Worm (Caenorhabditis elegans) whole organism, L1 larva: ENCODE measurements around the gene unc-77.

Source experiments
- C16A3.4 ChIP-seq: fragments of 150-350 bp; optimal IDR thresholded peaks from 2 replicates; lab custom pipeline; 2014; ENCODE audit warnings: missing biosample characterization, missing genetic modification characterization
- aha-1 ChIP-seq: fragments of 150-350 bp; optimal IDR thresholded peaks from 2 replicates; lab custom pipeline; 2014; ENCODE audit warnings: missing biosample characterization, missing genetic modification characterization
- alr-1 ChIP-seq: fragments of 200-800 bp; sonication (Bioruptor generic); optimal IDR thresholded peaks from 2 replicates; lab custom pipeline; 2018; ENCODE audit warnings: borderline replicate concordance, mild to moderate bottlenecking, missing genetic modification characterization, missing compliant biosample characterization
- blmp-1 ChIP-seq: fragments of 150-350 bp; optimal IDR thresholded peaks from 2 replicates; lab custom pipeline; 2014; ENCODE audit warnings: missing biosample characterization, missing genetic modification characterization
- ceh-8 ChIP-seq: fragments of 200-800 bp; sonication (Bioruptor generic); optimal IDR thresholded peaks from 2 replicates; lab custom pipeline; 2018; ENCODE audit warnings: mild to moderate bottlenecking, missing genetic modification characterization, moderate library complexity, missing compliant biosample characterization
- ceh-82 ChIP-seq, 3 experiments: fragments of 150-350 bp in 1 of 3; sonication (generic microtip) in 2 of 3; optimal IDR thresholded peaks; 2 replicates each; lab custom pipeline; 2014 to 2017; ENCODE audit warnings: missing biosample characterization in 3 of 3, missing genetic modification characterization in 3 of 3
- ceh-88 ChIP-seq: fragments of 200-800 bp; sonication (Bioruptor generic); IDR thresholded peaks from 2 replicates; pipeline ENCODE4 v1.3.6; 2022; ENCODE audit warnings: missing genetic modification characterization, missing compliant biosample characterization
- ces-1 ChIP-seq: fragments of 150-350 bp; optimal IDR thresholded peaks from 2 replicates; lab custom pipeline; 2014; ENCODE audit warnings: missing biosample characterization, missing genetic modification reagents, missing genetic modification characterization
- dpl-1 ChIP-seq, 3 experiments: fragments of 150-350 bp in 2 of 3; sonication (generic microtip) in 1 of 3; optimal IDR thresholded peaks; 2 replicates each; lab custom pipeline; 2014 to 2017; ENCODE audit warnings: missing biosample characterization in 3 of 3, missing genetic modification characterization in 3 of 3, missing genetic modification reagents in 3 of 3
- dsc-1 ChIP-seq: sonication (generic microtip); optimal IDR thresholded peaks from 2 replicates; lab custom pipeline; 2016; ENCODE audit warnings: mild to moderate bottlenecking, missing genetic modification characterization, missing compliant biosample characterization
- efl-3 ChIP-seq: fragments of 200-800 bp; sonication (Bioruptor generic); optimal IDR thresholded peaks from 2 replicates; lab custom pipeline; 2018; ENCODE audit warnings: mild to moderate bottlenecking, missing genetic modification characterization, missing compliant biosample characterization
- egl-27 ChIP-seq, 2 experiments: fragments of 150-350 bp in 1 of 2; sonication (generic microtip); optimal IDR thresholded peaks; 3 replicates each; lab custom pipeline; 2017 to 2018; ENCODE audit warnings: missing biosample characterization in 2 of 2, missing genetic modification characterization in 2 of 2, missing genetic modification reagents in 2 of 2
- elt-2 ChIP-seq: sonication (generic microtip); optimal IDR thresholded peaks from 2 replicates; lab custom pipeline; 2016; ENCODE audit warnings: missing genetic modification characterization, mild to moderate bottlenecking, inconsistent platforms, missing compliant biosample characterization, missing genetic modification reagents
- elt-3 ChIP-seq, 6 experiments: fragments of 150-350 bp in 1 of 6; sonication (generic microtip); optimal IDR thresholded peaks; 2 replicates each; lab custom pipeline; 2017 to 2018; ENCODE audit warnings: missing biosample characterization in 6 of 6, missing genetic modification characterization in 6 of 6, inconsistent platforms in 1 of 6
- ets-5 ChIP-seq: fragments of 200-800 bp; sonication (Bioruptor generic); IDR thresholded peaks from 2 replicates; pipeline ENCODE4 v1.3.6; 2022; ENCODE audit warnings: missing genetic modification characterization, missing compliant biosample characterization
- fkh-4 ChIP-seq: sonication (generic microtip); optimal IDR thresholded peaks from 2 replicates; lab custom pipeline; 2016; ENCODE audit warnings: missing compliant biosample characterization, missing genetic modification characterization, borderline replicate concordance
- fkh-8 ChIP-seq: sonication (generic microtip); optimal IDR thresholded peaks from 2 replicates; lab custom pipeline; 2016; ENCODE audit warnings: mild to moderate bottlenecking, missing genetic modification characterization, missing compliant biosample characterization
- fos-1 ChIP-seq: fragments of 150-350 bp; optimal IDR thresholded peaks from 2 replicates; lab custom pipeline; 2014; ENCODE audit warnings: missing biosample characterization, missing genetic modification characterization
- hlh-17 ChIP-seq: fragments of 200-800 bp; sonication (Bioruptor generic); optimal IDR thresholded peaks from 2 replicates; lab custom pipeline; 2018; ENCODE audit warnings: missing genetic modification characterization, mild to moderate bottlenecking, missing compliant biosample characterization, moderate library complexity, borderline replicate concordance
- hpl-2 ChIP-seq: fragments of 150-350 bp; optimal IDR thresholded peaks from 2 replicates; lab custom pipeline; 2014; ENCODE audit warnings: missing biosample characterization, missing genetic modification reagents, missing genetic modification characterization
- irx-1 ChIP-seq: sonication (generic microtip); optimal IDR thresholded peaks from 2 replicates; lab custom pipeline; 2016; ENCODE audit warnings: missing genetic modification characterization, missing compliant biosample characterization
- isw-1 ChIP-seq: fragments of 200-800 bp; sonication (Bioruptor generic); IDR thresholded peaks from 2 replicates; pipeline ENCODE4 v1.3.6; 2022; ENCODE audit warnings: missing genetic modification characterization, missing compliant biosample characterization
- lin-14 ChIP-seq: fragments of 200-800 bp; sonication (Bioruptor generic); optimal IDR thresholded peaks from 2 replicates; lab custom pipeline; 2018; ENCODE audit warnings: mild to moderate bottlenecking, missing genetic modification characterization, moderate library complexity, missing compliant biosample characterization
- lin-15B ChIP-seq: fragments of 150-350 bp; sonication (generic microtip); optimal IDR thresholded peaks from 3 replicates; lab custom pipeline; 2014; ENCODE audit warnings: missing biosample characterization, missing genetic modification characterization
- lin-35 ChIP-seq, 2 experiments: fragments of 150-350 bp; optimal IDR thresholded peaks; 2 replicates each; lab custom pipeline; 2014; ENCODE audit warnings: missing biosample characterization in 2 of 2, missing genetic modification characterization in 2 of 2, missing genetic modification reagents in 2 of 2
- lin-39 ChIP-seq: fragments of 150-350 bp; optimal IDR thresholded peaks from 2 replicates; lab custom pipeline; 2014; ENCODE audit warnings: missing biosample characterization, missing genetic modification reagents, missing genetic modification characterization
- lsy-2 ChIP-seq, 2 experiments: fragments of 150-350 bp; optimal IDR thresholded peaks; 2 replicates each; lab custom pipeline; 2014; ENCODE audit warnings: missing biosample characterization in 2 of 2, missing genetic modification characterization in 2 of 2
- mab-9 ChIP-seq: fragments of 200-800 bp; sonication (Bioruptor generic); IDR thresholded peaks from 2 replicates; pipeline ENCODE4 v1.3.6; 2022; ENCODE audit warnings: missing genetic modification reagents, missing genetic modification characterization, missing compliant biosample characterization
- mdl-1 ChIP-seq, 2 experiments: fragments of 150-350 bp; optimal IDR thresholded peaks; 2 replicates each; lab custom pipeline; 2014 to 2017; ENCODE audit warnings: missing biosample characterization in 2 of 2, missing genetic modification characterization in 2 of 2, inconsistent platforms in 1 of 2
- mep-1 ChIP-seq: fragments of 150-350 bp; optimal IDR thresholded peaks from 2 replicates; lab custom pipeline; 2014; ENCODE audit warnings: missing biosample characterization, missing genetic modification characterization
- nhr-11 ChIP-seq: fragments of 150-350 bp; optimal IDR thresholded peaks from 2 replicates; lab custom pipeline; 2014; ENCODE audit warnings: missing biosample characterization, missing genetic modification characterization
- nhr-19 ChIP-seq: fragments of 200-800 bp; sonication (Bioruptor generic); conservative IDR thresholded peaks from 2 replicates; pipeline ENCODE4 v1.3.6; 2022; ENCODE audit warnings: missing genetic modification characterization, missing compliant biosample characterization
- nhr-20 ChIP-seq: sonication (generic microtip); optimal IDR thresholded peaks from 2 replicates; lab custom pipeline; 2016; ENCODE audit warnings: mild to moderate bottlenecking, missing genetic modification characterization, missing compliant biosample characterization
- nhr-237 ChIP-seq: fragments of 150-350 bp; optimal IDR thresholded peaks from 2 replicates; lab custom pipeline; 2014; ENCODE audit warnings: missing biosample characterization, missing genetic modification characterization
- nhr-47 ChIP-seq: sonication (generic microtip); optimal IDR thresholded peaks from 2 replicates; lab custom pipeline; 2016; ENCODE audit warnings: mild to moderate bottlenecking, missing genetic modification characterization, moderate library complexity, missing compliant biosample characterization
- nhr-71 ChIP-seq: sonication (generic microtip); optimal IDR thresholded peaks from 2 replicates; lab custom pipeline; 2016; ENCODE audit warnings: mild to moderate bottlenecking, missing genetic modification characterization, moderate library complexity, missing compliant biosample characterization
- nhr-76 ChIP-seq: sonication (generic microtip); optimal IDR thresholded peaks from 2 replicates; lab custom pipeline; 2017; ENCODE audit warnings: missing biosample characterization, missing genetic modification characterization
- nhr-77 ChIP-seq: fragments of 150-350 bp; optimal IDR thresholded peaks from 2 replicates; lab custom pipeline; 2014; ENCODE audit warnings: missing biosample characterization, missing genetic modification characterization
- nhr-84 ChIP-seq: sonication (generic microtip); optimal IDR thresholded peaks from 2 replicates; lab custom pipeline; 2017; ENCODE audit warnings: missing biosample characterization, missing genetic modification characterization
- nhr-90 ChIP-seq: sonication (generic microtip); optimal IDR thresholded peaks from 2 replicates; lab custom pipeline; 2016; ENCODE audit warnings: mild to moderate bottlenecking, missing genetic modification characterization, missing compliant biosample characterization; ENCODE audit not compliant: poor library complexity
- pag-3 ChIP-seq: sonication (generic microtip); optimal IDR thresholded peaks from 2 replicates; lab custom pipeline; 2017; ENCODE audit warnings: missing genetic modification characterization, mild to moderate bottlenecking, missing compliant biosample characterization, antibody characterized with exemption, borderline replicate concordance; ENCODE audit not compliant: insufficient read depth
- pqm-1 ChIP-seq: sonication (generic microtip); optimal IDR thresholded peaks from 3 replicates; lab custom pipeline; 2017; ENCODE audit warnings: missing biosample characterization, missing genetic modification characterization
- sox-4 ChIP-seq: sonication (generic microtip); optimal IDR thresholded peaks from 2 replicates; lab custom pipeline; 2016; ENCODE audit warnings: missing genetic modification characterization, missing compliant biosample characterization
- sup-37 ChIP-seq: fragments of 200-800 bp; sonication (Bioruptor generic); optimal IDR thresholded peaks from 2 replicates; lab custom pipeline; 2018; ENCODE audit warnings: mild to moderate bottlenecking, missing genetic modification characterization, missing compliant biosample characterization
- swsn-7 ChIP-seq: sonication (generic microtip); optimal IDR thresholded peaks from 2 replicates; lab custom pipeline; 2016; ENCODE audit warnings: missing genetic modification characterization, missing compliant biosample characterization
- unc-30 ChIP-seq: sonication (generic microtip); optimal IDR thresholded peaks from 2 replicates; lab custom pipeline; 2017; ENCODE audit warnings: missing biosample characterization, missing genetic modification characterization
- unc-98 ChIP-seq: fragments of 200-800 bp; sonication (Bioruptor generic); IDR thresholded peaks from 2 replicates; pipeline ENCODE4 v1.3.6; 2022; ENCODE audit warnings: missing genetic modification characterization, missing compliant biosample characterization
- vab-15 ChIP-seq: sonication (generic microtip); optimal IDR thresholded peaks from 2 replicates; lab custom pipeline; 2017; ENCODE audit warnings: missing genotype, mild to moderate bottlenecking, missing genetic modification characterization, missing compliant biosample characterization
- ztf-4 ChIP-seq: fragments of 150-350 bp; optimal IDR thresholded peaks from 2 replicates; lab custom pipeline; 2014; ENCODE audit warnings: missing biosample characterization, missing genetic modification characterization

unc-77 gene

DNA sequence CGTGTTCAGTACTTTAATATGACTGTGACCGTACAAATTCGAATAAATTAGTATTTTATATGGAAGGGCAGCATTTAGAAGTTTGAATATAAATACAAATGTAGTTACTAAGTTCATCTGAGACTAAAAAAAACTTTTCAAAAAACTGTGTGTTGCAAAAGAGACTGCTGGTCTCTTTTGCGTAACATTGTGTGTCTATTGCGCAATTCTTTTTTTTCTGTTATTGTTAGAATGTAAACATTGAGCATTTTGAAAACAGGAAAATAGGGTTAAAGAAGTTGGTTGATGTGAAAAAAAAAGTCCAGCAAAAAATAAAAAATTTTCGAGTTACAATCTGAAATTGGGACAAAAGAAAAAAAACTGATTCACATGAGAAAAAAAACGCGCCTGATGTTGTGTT is 25.7 kb upstream of the unc-77 start:
- TF ChIP-seq C16A3.4 (no peak), egl-27 (tag; optimal IDR thresholded peaks at IDR 0.05; lab: Kevin White, UChicago) (no peak), sox-4 (tag; lab: Kevin White, UChicago) (no peak), dsc-1 (tag; lab: Kevin White, UChicago) (no peak), ztf-4 (tag; lab: Kevin White, UChicago) (no peak)

- peak; percentile 80 for TF ChIP-seq lin-39 (tag; lab: Kevin White, UChicago)
- peak; percentile 42 for TF ChIP-seq ztf-4 (tag; lab: Kevin White, UChicago)
- TF ChIP-seq elt-3 (tag; optimal IDR thresholded peaks at IDR 0.05; lab: Kevin White, UChicago), result peak in 3 of 6 experiments; percentile 5 to 76 (median 21)
- peak; percentile 82 for TF ChIP-seq ceh-8 (GFP tag; lab: Kevin White, UChicago)
- TF ChIP-seq ets-5 (GFP tag; lab: Robert Waterston, UW), result no peak
- TF ChIP-seq unc-30 (tag; lab: Kevin White, UChicago), result no peak
- TF ChIP-seq nhr-77, result peak; percentile 2
- peak; percentile 80 to 84 (median 83) for TF ChIP-seq ceh-82 (tag; optimal IDR thresholded peaks at IDR 0.05; lab: Kevin White, UChicago)
- TF ChIP-seq nhr-76, result no peak
- TF ChIP-seq nhr-237 (tag; lab: Kevin White, UChicago), result no peak
- peak; percentile 89 for TF ChIP-seq unc-98
- peak; percentile 97 for TF ChIP-seq nhr-47 (tag; lab: Kevin White, UChicago)
- no peak for TF ChIP-seq egl-27 (tag; optimal IDR thresholded peaks at IDR 0.05; lab: Kevin White, UChicago)
- peak; percentile 88 to 90 for TF ChIP-seq lsy-2 (tag; optimal IDR thresholded peaks at IDR 0.05; lab: Kevin White, UChicago)
- TF ChIP-seq pqm-1 (tag; lab: Kevin White, UChicago), result no peak
- TF ChIP-seq hlh-17 (GFP tag; lab: Kevin White, UChicago), result peak; percentile 74
- peak in 1 of 2 experiments; percentile 61 for TF ChIP-seq mdl-1 (tag; optimal IDR thresholded peaks at IDR 0.05; lab: Kevin White, UChicago)
- peak; percentile 88 for TF ChIP-seq elt-2 (tag; lab: Kevin White, UChicago)
- no peak for TF ChIP-seq alr-1 (tag; lab: Kevin White, UChicago)
- TF ChIP-seq nhr-20, result peak; percentile 94
- peak; percentile 91 for TF ChIP-seq lin-14 (GFP tag; lab: Kevin White, UChicago)
- TF ChIP-seq mep-1 (tag; lab: Kevin White, UChicago), result peak; percentile 84
- TF ChIP-seq vab-15 (tag; lab: Kevin White, UChicago), result peak; percentile 58
- peak; percentile 80 for TF ChIP-seq ceh-88 (GFP tag; lab: Robert Waterston, UW)
- peak; percentile 8 for TF ChIP-seq aha-1
- peak; percentile 89 for TF ChIP-seq mab-9 (GFP tag; lab: Robert Waterston, UW)
- peak; percentile 27 for TF ChIP-seq blmp-1 (tag; lab: Kevin White, UChicago)
- TF ChIP-seq hpl-2, result peak; percentile 47
- no peak for TF ChIP-seq nhr-84 (tag; lab: Kevin White, UChicago)
- peak; percentile 98 for TF ChIP-seq lin-35 (GFP tag; optimal IDR thresholded peaks at IDR 0.05; lab: Kevin White, UChicago)
- peak; percentile 28 for TF ChIP-seq nhr-11 (tag; lab: Kevin White, UChicago)
- TF ChIP-seq swsn-7 (tag; lab: Kevin White, UChicago), result peak; percentile 92
- TF ChIP-seq fkh-4 (tag; lab: Kevin White, UChicago), result peak; percentile 98
- TF ChIP-seq lin-15B (tag; lab: Kevin White, UChicago), result peak; percentile 65
- TF ChIP-seq dpl-1 (GFP tag; optimal IDR thresholded peaks at IDR 0.05; lab: Kevin White, UChicago), result peak; percentile 95 to 97 (median 97)
- no peak for TF ChIP-seq ces-1
- peak; percentile 86 for TF ChIP-seq sup-37 (GFP tag; lab: Kevin White, UChicago)
- TF ChIP-seq pag-3, result no peak
- peak; percentile 45 for TF ChIP-seq efl-3 (GFP tag; lab: Kevin White, UChicago)
- peak; percentile 76 for TF ChIP-seq fkh-8 (tag; lab: Kevin White, UChicago)
- TF ChIP-seq fos-1 (tag; lab: Kevin White, UChicago), result peak; percentile 58
- TF ChIP-seq nhr-90 (tag; lab: Kevin White, UChicago), result peak; percentile 97
- peak; percentile 96 for TF ChIP-seq nhr-71 (tag; lab: Kevin White, UChicago)
- peak; percentile 85 for TF ChIP-seq isw-1 (GFP tag; lab: Robert Waterston, UW)
- peak; percentile 98 for TF ChIP-seq irx-1 (tag; lab: Kevin White, UChicago)
- TF ChIP-seq nhr-19 (GFP tag; lab: Robert Waterston, UW), result peak; percentile 89
- peak; percentile 97 for TF ChIP-seq sox-4 (tag; lab: Kevin White, UChicago)
Observed at ce11 chrIV:6206294-6206776, 22.7 kb upstream of the unc-77 start, which contains the start of gene C49A9.10. Gene C49A9.10 (minus strand): TSS chrIV:6206344.
